Fruit fly (Drosophila melanogaster) whole organism, embryonic: Measurements from ENCODE around the gene CG16852.

Experiments used
- CG12299 ChIP-seq: fragments of 200-800 bp; sonication (Bioruptor generic); optimal IDR thresholded peaks from 2 replicates; lab custom pipeline; 2018; ENCODE audit warnings: missing biosample characterization, mild to moderate bottlenecking, missing genetic modification characterization
- CG18764 ChIP-seq: fragments of 200-800 bp; sonication (Bioruptor generic); optimal IDR thresholded peaks from 3 replicates; lab custom pipeline; 2016; ENCODE audit warnings: missing biosample characterization, missing genetic modification characterization
- NK7.1 ChIP-seq: fragments of 200-800 bp; sonication (Bioruptor generic); optimal IDR thresholded peaks from 3 replicates; lab custom pipeline; 2016; ENCODE audit warnings: missing biosample characterization, missing genetic modification characterization

dm6 chr2L:13542476-13542875, 1.9 kb downstream of the CG16852 start, which contains the start of gene CG9263:
- TF ChIP-seq CG12299 (tag; lab: Kevin White, UChicago): no peak
- no peak for TF ChIP-seq CG18764 (GFP tag; lab: Kevin White, UChicago)
- TF ChIP-seq NK7.1: no peak
